Worm (Caenorhabditis elegans): Measurements from ENCODE around the gene F12E12.2.

The F12E12.2 gene

ce11 chrII:3739647-3740046 lies at the start of gene F12E12.2:
Gene F12E12.2 (plus strand): TSS chrII:3739947.
- no peak for TF ChIP-seq sem-2 (GFP tag; optimal IDR thresholded peaks at IDR 0.05)
- TF ChIP-seq ces-1 (GFP tag; optimal IDR thresholded peaks at IDR 0.05), result no peak
- TF ChIP-seq nhr-76 (tag; optimal IDR thresholded peaks at IDR 0.05), result no peak
- TF ChIP-seq ham-2 (GFP tag; optimal IDR thresholded peaks at IDR 0.05), result no peak
- no peak for TF ChIP-seq elt-1 (tag; optimal IDR thresholded peaks at IDR 0.05; ENCODE audit: borderline replicate concordance, insufficient read depth)
- TF ChIP-seq nhr-12 (tag; optimal IDR thresholded peaks at IDR 0.05), result no peak
- TF ChIP-seq nhr-237 (tag; optimal IDR thresholded peaks at IDR 0.05), result no peak
- no peak for TF ChIP-seq nhr-28 (tag; optimal IDR thresholded peaks at IDR 0.05)
- no peak for TF ChIP-seq M03D4.4 (tag; optimal IDR thresholded peaks at IDR 0.05)
- TF ChIP-seq tbx-8 (GFP tag; optimal IDR thresholded peaks at IDR 0.05), result no peak
- no peak for TF ChIP-seq lin-32 (GFP tag; optimal IDR thresholded peaks at IDR 0.05)
- TF ChIP-seq mep-1 (tag; optimal IDR thresholded peaks at IDR 0.05), result no peak
- no peak for TF ChIP-seq drap-1 (GFP tag; optimal IDR thresholded peaks at IDR 0.05)
- no peak for TF ChIP-seq cnd-1 (tag; optimal IDR thresholded peaks at IDR 0.05)
- no peak for TF ChIP-seq pha-4 (tag; optimal IDR thresholded peaks at IDR 0.05)
- TF ChIP-seq nhr-2 (tag; optimal IDR thresholded peaks at IDR 0.05), result no peak
- TF ChIP-seq ceh-39 (tag; optimal IDR thresholded peaks at IDR 0.05), result no peak
- TF ChIP-seq bed-3 (GFP tag; optimal IDR thresholded peaks at IDR 0.05), result no peak

ce11 chrII:3690646-3691045 lies 49.1 kb upstream of the F12E12.2 start, which contains the start of gene srx-101:
Gene srx-101 (minus strand): TSS chrII:3690746.
- TF ChIP-seq unc-120 (tag; optimal IDR thresholded peaks at IDR 0.05; ENCODE audit: poor library complexity, severe bottlenecking) (no peak), drap-1 (GFP tag; optimal IDR thresholded peaks at IDR 0.05) (no peak), lsy-2 (tag; optimal IDR thresholded peaks at IDR 0.05) (no peak), nhr-28 (tag; optimal IDR thresholded peaks at IDR 0.05) (no peak), zip-8 (tag; optimal IDR thresholded peaks at IDR 0.05) (no peak), tbx-8 (GFP tag; optimal IDR thresholded peaks at IDR 0.05) (no peak), pha-4 (tag; optimal IDR thresholded peaks at IDR 0.05) (no peak), M03D4.4 (tag; optimal IDR thresholded peaks at IDR 0.05) (no peak), mab-5 (tag; optimal IDR thresholded peaks at IDR 0.05) (no peak), ces-1 (GFP tag; optimal IDR thresholded peaks at IDR 0.05) (no peak), elt-1 (tag; optimal IDR thresholded peaks at IDR 0.05; ENCODE audit: borderline replicate concordance, insufficient read depth) (no peak), ceh-39 (tag; optimal IDR thresholded peaks at IDR 0.05) (no peak), cnd-1 (tag; optimal IDR thresholded peaks at IDR 0.05) (no peak), ham-2 (GFP tag; optimal IDR thresholded peaks at IDR 0.05) (no peak), sptf-1 (tag; optimal IDR thresholded peaks at IDR 0.05) (no peak)

- TF ChIP-seq unc-39 (tag; optimal IDR thresholded peaks at IDR 0.05) (no peak), drap-1 (GFP tag; optimal IDR thresholded peaks at IDR 0.05) (no peak), ham-2 (GFP tag; optimal IDR thresholded peaks at IDR 0.05) (no peak), M03D4.4 (tag; optimal IDR thresholded peaks at IDR 0.05) (no peak), hlh-1 (tag; optimal IDR thresholded peaks at IDR 0.05) (no peak), snpc-4 (tag; optimal IDR thresholded peaks at IDR 0.05) (no peak)
These were observed 45.1 kb upstream of the F12E12.2 start, which contains the start of gene srx-102 for ce11 chrII:3694664-3695063. Gene srx-102 (minus strand): TSS chrII:3694764.

- TF ChIP-seq unc-39 (tag; optimal IDR thresholded peaks at IDR 0.05) (no peak), unc-120 (tag; optimal IDR thresholded peaks at IDR 0.05; ENCODE audit: poor library complexity, severe bottlenecking) (no peak), ztf-11 (tag; optimal IDR thresholded peaks at IDR 0.05) (no peak), nhr-28 (tag; optimal IDR thresholded peaks at IDR 0.05) (no peak), sem-2 (GFP tag; optimal IDR thresholded peaks at IDR 0.05) (no peak), mls-2 (tag; optimal IDR thresholded peaks at IDR 0.05) (no peak), lin-13 (tag; optimal IDR thresholded peaks at IDR 0.05) (no peak), nhr-2 (tag; optimal IDR thresholded peaks at IDR 0.05) (no peak), mab-5 (tag; optimal IDR thresholded peaks at IDR 0.05) (no peak), ceh-39 (tag; optimal IDR thresholded peaks at IDR 0.05) (no peak), snpc-4 (tag; optimal IDR thresholded peaks at IDR 0.05) (no peak), bed-3 (GFP tag; optimal IDR thresholded peaks at IDR 0.05) (no peak), ham-2 (GFP tag; optimal IDR thresholded peaks at IDR 0.05) (no peak), nhr-237 (tag; optimal IDR thresholded peaks at IDR 0.05) (no peak), nhr-12 (tag; optimal IDR thresholded peaks at IDR 0.05) (no peak), hlh-1 (tag; optimal IDR thresholded peaks at IDR 0.05) (no peak), zip-8 (tag; optimal IDR thresholded peaks at IDR 0.05) (no peak)
These were observed 40.2 kb upstream of the F12E12.2 start, which contains the start of gene srx-104 for ce11 chrII:3699591-3699990. Gene srx-104 (minus strand): TSS chrII:3699691.

- TF ChIP-seq ceh-83 (GFP tag; optimal IDR thresholded peaks at IDR 0.05), result no peak
- TF ChIP-seq drap-1 (GFP tag; optimal IDR thresholded peaks at IDR 0.05), result no peak
- TF ChIP-seq nhr-237 (tag; optimal IDR thresholded peaks at IDR 0.05), result no peak
- no peak for TF ChIP-seq unc-120 (tag; optimal IDR thresholded peaks at IDR 0.05; ENCODE audit: poor library complexity, severe bottlenecking)
- no peak for TF ChIP-seq ztf-11 (tag; optimal IDR thresholded peaks at IDR 0.05)
- TF ChIP-seq ceh-43 (GFP tag; optimal IDR thresholded peaks at IDR 0.05), result no peak
- no peak for TF ChIP-seq lin-13 (tag; optimal IDR thresholded peaks at IDR 0.05)
- no peak for TF ChIP-seq blmp-1 (tag; optimal IDR thresholded peaks at IDR 0.05)
- no peak for TF ChIP-seq M03D4.4 (tag; optimal IDR thresholded peaks at IDR 0.05)
- no peak for TF ChIP-seq ham-2 (GFP tag; optimal IDR thresholded peaks at IDR 0.05)
These were observed 38.4 kb upstream of the F12E12.2 start, which contains the start of gene srx-105 for ce11 chrII:3701305-3701704. Gene srx-105 (minus strand): TSS chrII:3701405.
